Fruit fly (Drosophila melanogaster) whole organism, embryonic: ENCODE results near the gene CG31804.
A peak's percentile ranks its signal among the peaks of the same experiment; 100 is the strongest.

Source experiments
- ATbp ChIP-seq: fragments of 200-800 bp; sonication (Bioruptor generic); optimal IDR thresholded peaks from 2 replicates; lab custom pipeline; 2017; ENCODE audit warnings: missing biosample characterization, mild to moderate bottlenecking, missing genetic modification characterization, missing genetic modification reagents
- Atf-2 ChIP-seq: fragments of 200-800 bp; sonication (Bioruptor generic); optimal IDR thresholded peaks from 2 replicates; lab custom pipeline; 2016; ENCODE audit warnings: missing biosample characterization, missing genetic modification characterization
- CG10431 ChIP-seq: fragments of 200-800 bp; sonication (Bioruptor generic); optimal IDR thresholded peaks from 3 replicates; lab custom pipeline; 2018; ENCODE audit warnings: missing biosample characterization, mild to moderate bottlenecking, missing genetic modification characterization
- CG10565 ChIP-seq: fragments of 200-800 bp; sonication (Bioruptor generic); optimal IDR thresholded peaks from 3 replicates; lab custom pipeline; 2016; ENCODE audit warnings: missing biosample characterization, mild to moderate bottlenecking, missing genetic modification characterization
- CG12155 ChIP-seq: fragments of 200-800 bp; sonication (Bioruptor generic); optimal IDR thresholded peaks from 3 replicates; lab custom pipeline; 2016; ENCODE audit warnings: missing biosample characterization, missing genetic modification characterization
- CG12219 ChIP-seq: fragments of 200-800 bp; sonication (Bioruptor generic); optimal IDR thresholded peaks from 3 replicates; lab custom pipeline; 2018; ENCODE audit warnings: missing biosample characterization, mild to moderate bottlenecking, missing genetic modification characterization
- CG13624 ChIP-seq: fragments of 200-800 bp; sonication (Bioruptor generic); optimal IDR thresholded peaks from 2 replicates; lab custom pipeline; 2016; ENCODE audit warnings: missing biosample characterization, missing genetic modification characterization
- CG14441 ChIP-seq: fragments of 200-800 bp; sonication (Bioruptor generic); IDR thresholded peaks from 2 replicates; pipeline ENCODE4 v1.3.6; 2022; ENCODE audit warnings: missing biosample characterization, missing genetic modification characterization
- CG14860 ChIP-seq: fragments of 200-800 bp; sonication (Bioruptor generic); IDR thresholded peaks from 3 replicates; pipeline ENCODE4 v1.3.6; 2022; ENCODE audit warnings: missing biosample characterization, missing genetic modification characterization; ENCODE audit not compliant: partially characterized antibody
- CG16779 ChIP-seq: fragments of 200-800 bp; sonication (Bioruptor generic); IDR thresholded peaks from 2 replicates; pipeline ENCODE4 v1.3.6; 2022; ENCODE audit warnings: missing biosample characterization, missing genetic modification characterization
- CG17385 ChIP-seq: fragments of 200-800 bp; sonication (Bioruptor generic); optimal IDR thresholded peaks from 3 replicates; lab custom pipeline; 2018; ENCODE audit warnings: missing biosample characterization, mild to moderate bottlenecking, missing genetic modification characterization
- CG30020 ChIP-seq: fragments of 200-800 bp; optimal IDR thresholded peaks from 2 replicates; lab custom pipeline; 2019; ENCODE audit warnings: missing biosample characterization, mild to moderate bottlenecking, missing genetic modification characterization, moderate library complexity
- CG31441 ChIP-seq: fragments of 200-800 bp; sonication (Bioruptor generic); IDR thresholded peaks from 2 replicates; pipeline ENCODE4 v1.3.6; 2022; ENCODE audit warnings: missing biosample characterization, missing genetic modification characterization
- CG4617 ChIP-seq: fragments of 200-800 bp; sonication (Bioruptor generic); optimal IDR thresholded peaks from 3 replicates; lab custom pipeline; 2016; ENCODE audit warnings: missing biosample characterization, missing genetic modification characterization, borderline replicate concordance
- CG6175 ChIP-seq: fragments of 200-800 bp; sonication (Bioruptor generic); IDR thresholded peaks from 3 replicates; pipeline ENCODE4 v1.3.6; 2022; ENCODE audit warnings: missing biosample characterization, missing genetic modification characterization
- CG6254 ChIP-seq: fragments of 200-800 bp; sonication (Bioruptor generic); optimal IDR thresholded peaks from 3 replicates; lab custom pipeline; 2017; ENCODE audit warnings: mild to moderate bottlenecking, missing biosample characterization, missing genetic modification reagents, missing genetic modification characterization
- CG7839 ChIP-seq: fragments of 200-800 bp; sonication (Bioruptor generic); optimal IDR thresholded peaks from 3 replicates; lab custom pipeline; 2018; ENCODE audit warnings: missing biosample characterization, mild to moderate bottlenecking, missing genetic modification characterization, moderate library complexity
- CG7963 ChIP-seq: fragments of 200-800 bp; sonication (Bioruptor generic); IDR thresholded peaks from 3 replicates; pipeline ENCODE4 v1.3.6; 2022; ENCODE audit warnings: missing biosample characterization, missing genetic modification characterization; ENCODE audit not compliant: partially characterized antibody
- CG8089 ChIP-seq: fragments of 200-800 bp; sonication (Bioruptor generic); optimal IDR thresholded peaks from 3 replicates; lab custom pipeline; 2016; ENCODE audit warnings: missing biosample characterization, missing genetic modification characterization
- CG8290 ChIP-seq, 3 experiments: fragments of 200-800 bp; sonication (Bioruptor generic); optimal IDR thresholded peaks; 2 replicates each; lab custom pipeline; 2016 to 2019; ENCODE audit warnings: missing biosample characterization in 3 of 3, missing genetic modification characterization in 3 of 3, mild to moderate bottlenecking in 2 of 3, moderate library complexity in 1 of 3
- CTCF ChIP-seq: fragments of 200-800 bp; sonication (Bioruptor generic); optimal IDR thresholded peaks from 2 replicates; lab custom pipeline; 2017; ENCODE audit warnings: missing biosample characterization, mild to moderate bottlenecking, missing genetic modification characterization, moderate library complexity
- Doc3 ChIP-seq: fragments of 200-800 bp; sonication (Bioruptor generic); IDR thresholded peaks from 3 replicates; pipeline ENCODE4 v1.3.6; 2022; ENCODE audit warnings: missing biosample characterization, missing genetic modification characterization; ENCODE audit not compliant: partially characterized antibody
- E2f2 ChIP-seq: fragments of 200-800 bp; sonication (Bioruptor generic); IDR thresholded peaks from 2 replicates; pipeline ENCODE4 v1.3.6; 2022; ENCODE audit warnings: missing biosample characterization, missing genetic modification characterization
- Gug ChIP-seq: fragments of 200-800 bp; sonication (Bioruptor generic); IDR thresholded peaks from 4 replicates; pipeline ENCODE4 v1.3.6; 2022; ENCODE audit warnings: missing biosample characterization, missing genetic modification characterization
- HmgZ ChIP-seq: fragments of 200-800 bp; sonication (Bioruptor generic); optimal IDR thresholded peaks from 2 replicates; lab custom pipeline; 2018; ENCODE audit warnings: missing biosample characterization, mild to moderate bottlenecking, missing genetic modification characterization
- Jarid2 ChIP-seq: fragments of 200-800 bp; sonication (Bioruptor generic); optimal IDR thresholded peaks from 3 replicates; lab custom pipeline; 2017; ENCODE audit warnings: mild to moderate bottlenecking, missing biosample characterization, missing genetic modification reagents, missing genetic modification characterization
- Med ChIP-seq: fragments of 200-800 bp; sonication (Bioruptor generic); peaks from one replicate; lab custom pipeline; 2016; ENCODE audit warnings: missing biosample characterization, missing genetic modification characterization, mild to moderate bottlenecking, inconsistent platforms, moderate library complexity
- Mes4 ChIP-seq: fragments of 200-800 bp; sonication (Bioruptor generic); optimal IDR thresholded peaks from 2 replicates; lab custom pipeline; 2016; ENCODE audit warnings: missing biosample characterization, missing genetic modification characterization
- NC2α ChIP-seq: fragments of 200-800 bp; sonication (Bioruptor generic); optimal IDR thresholded peaks from 2 replicates; lab custom pipeline; 2016; ENCODE audit warnings: missing biosample characterization, missing genetic modification characterization
- Opbp ChIP-seq: fragments of 200-800 bp; sonication (Bioruptor generic); IDR thresholded peaks from 3 replicates; pipeline ENCODE4 v1.3.6; 2022; ENCODE audit warnings: missing biosample characterization, missing genetic modification characterization; ENCODE audit not compliant: partially characterized antibody
- aop ChIP-seq: fragments of 200-800 bp; sonication (Bioruptor generic); IDR thresholded peaks from 2 replicates; pipeline ENCODE4 v1.3.6; 2022; ENCODE audit warnings: missing biosample characterization, missing genetic modification characterization
- ase ChIP-seq: fragments of 200-800 bp; sonication (Bioruptor generic); IDR thresholded peaks from 3 replicates; pipeline ENCODE4 v1.3.6; 2022; ENCODE audit warnings: missing biosample characterization, missing genetic modification characterization
- br ChIP-seq: fragments of >200 bp; optimal IDR thresholded peaks from 2 replicates; lab custom pipeline; 2017
- caup ChIP-seq: fragments of 200-800 bp; sonication (Bioruptor generic); optimal IDR thresholded peaks from 3 replicates; lab custom pipeline; 2017; ENCODE audit warnings: missing biosample characterization, mild to moderate bottlenecking, missing genetic modification characterization, moderate library complexity; ENCODE audit not compliant: severe bottlenecking
- crol ChIP-seq: fragments of 200-800 bp; sonication (Bioruptor generic); IDR thresholded peaks from 2 replicates; pipeline ENCODE4 v1.3.6; 2022; ENCODE audit warnings: missing biosample characterization, missing genetic modification characterization
- en ChIP-seq: fragments of 200-800 bp; sonication (Bioruptor generic); optimal IDR thresholded peaks from 2 replicates; lab custom pipeline; 2016; ENCODE audit warnings: missing biosample characterization, missing genetic modification characterization
- fd96Cb ChIP-seq: fragments of 200-800 bp; sonication (Bioruptor generic); optimal IDR thresholded peaks from 2 replicates; lab custom pipeline; 2018; ENCODE audit warnings: missing biosample characterization, mild to moderate bottlenecking, missing genetic modification characterization, moderate library complexity
- grn ChIP-seq: fragments of 200-800 bp; sonication (Bioruptor generic); optimal IDR thresholded peaks from 3 replicates; lab custom pipeline; 2017; ENCODE audit warnings: missing biosample characterization, missing genetic modification characterization
- gsb ChIP-seq: fragments of 200-800 bp; sonication (Bioruptor generic); IDR thresholded peaks from 2 replicates; pipeline ENCODE4 v1.3.6; 2022; ENCODE audit warnings: missing biosample characterization, missing genetic modification characterization
- hb ChIP-seq: fragments of 200-800 bp; sonication (Bioruptor generic); IDR thresholded peaks from 3 replicates; pipeline ENCODE4 v1.3.6; 2022; ENCODE audit warnings: missing biosample characterization, missing genetic modification characterization; ENCODE audit not compliant: partially characterized antibody
- ind ChIP-seq: fragments of 200-800 bp; sonication (Bioruptor generic); optimal IDR thresholded peaks from 3 replicates; lab custom pipeline; 2016; ENCODE audit warnings: missing biosample characterization, missing genetic modification characterization
- kay ChIP-seq: fragments of 200-800 bp; sonication (Bioruptor generic); optimal IDR thresholded peaks from 2 replicates; lab custom pipeline; 2016; ENCODE audit warnings: missing biosample characterization, missing genetic modification characterization
- luna ChIP-seq: fragments of 200-800 bp; sonication (Bioruptor generic); optimal IDR thresholded peaks from 2 replicates; lab custom pipeline; 2016; ENCODE audit warnings: missing biosample characterization, missing genetic modification characterization
- pfk ChIP-seq: fragments of 200-800 bp; sonication (Bioruptor generic); optimal IDR thresholded peaks from 2 replicates; lab custom pipeline; 2018; ENCODE audit warnings: missing biosample characterization, mild to moderate bottlenecking, missing genetic modification characterization, moderate library complexity
- pros ChIP-seq: fragments of 200-800 bp; sonication (Bioruptor generic); optimal IDR thresholded peaks from 3 replicates; lab custom pipeline; 2019; ENCODE audit warnings: missing biosample characterization, mild to moderate bottlenecking, missing genetic modification characterization, moderate library complexity
- stc ChIP-seq: fragments of 200-800 bp; sonication (Bioruptor generic); IDR thresholded peaks from 2 replicates; pipeline ENCODE4 v1.3.6; 2022; ENCODE audit warnings: missing biosample characterization, missing genetic modification characterization
- stwl ChIP-seq: fragments of 200-800 bp; sonication (Bioruptor generic); optimal IDR thresholded peaks from 3 replicates; lab custom pipeline; 2018; ENCODE audit warnings: missing biosample characterization, mild to moderate bottlenecking, missing genetic modification characterization, moderate library complexity
- tx ChIP-seq: fragments of 200-800 bp; sonication (Bioruptor generic); optimal IDR thresholded peaks from 2 replicates; lab custom pipeline; 2016; ENCODE audit warnings: missing biosample characterization, missing genetic modification characterization
- vvl ChIP-seq: fragments of 200-800 bp; sonication (Bioruptor generic); IDR thresholded peaks from 2 replicates; pipeline ENCODE4 v1.3.6; 2022; ENCODE audit warnings: missing biosample characterization, missing genetic modification characterization
- yki ChIP-seq: fragments of >200 bp; optimal IDR thresholded peaks from 3 replicates; lab custom pipeline; 2018

Gene CG31804

DNA sequence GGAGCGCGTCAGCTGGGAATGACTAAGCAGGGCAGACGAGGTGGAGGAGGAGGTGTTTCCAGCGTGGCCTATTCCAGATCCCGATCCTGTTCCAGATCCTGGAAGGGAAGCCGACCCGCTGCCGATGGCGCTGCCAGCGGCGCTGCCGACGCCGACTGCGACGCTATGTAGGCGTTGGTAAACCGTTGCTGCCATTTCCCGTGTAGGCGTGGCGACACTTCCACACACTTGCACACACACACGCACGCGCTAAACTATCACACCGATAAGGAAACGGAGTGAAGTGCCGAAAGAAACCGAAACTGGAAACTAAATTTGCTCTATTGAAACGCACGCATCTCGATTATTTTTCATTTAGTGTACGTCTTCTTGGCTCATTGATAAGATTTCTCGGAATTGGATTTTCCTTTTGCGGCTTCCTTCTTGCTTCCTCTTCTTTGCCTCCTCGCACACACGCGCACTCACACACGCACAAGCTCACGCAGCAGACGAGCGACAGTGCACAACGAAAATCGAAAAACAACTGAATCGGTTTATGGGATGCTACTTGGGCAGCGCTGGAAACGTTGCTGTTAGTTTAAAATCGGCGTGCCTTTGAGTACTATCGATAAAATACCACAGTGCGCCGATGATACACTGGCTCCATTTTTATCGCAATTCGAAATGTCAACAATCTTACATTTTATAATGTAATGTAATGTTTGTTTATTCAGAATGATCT, 20.5 kb downstream of the CG31804 start, which contains the start of gene Lrch (continued):
- peak; percentile 5 for TF ChIP-seq pfk (GFP tag; lab: Kevin White, UChicago)
- TF ChIP-seq Atf-2 = no peak
- TF ChIP-seq HmgZ (tag; lab: Kevin White, UChicago) = peak; percentile 34
- TF ChIP-seq grn (GFP tag; lab: Kevin White, UChicago) = peak; percentile 57
- peak; percentile 71; the same call in 1 of the 2 replicates for TF ChIP-seq aop (GFP tag; lab: Robert Waterston, UW)
- TF ChIP-seq CG10565 (GFP tag; lab: Kevin White, UChicago) = no peak
- no peak for TF ChIP-seq ATbp (GFP tag; lab: Kevin White, UChicago)
- no peak for TF ChIP-seq ind (GFP tag; lab: Kevin White, UChicago)
- no peak for TF ChIP-seq CG12155 (GFP tag; lab: Kevin White, UChicago)
- TF ChIP-seq CG30020 (tag; lab: Kevin White, UChicago) = no peak
- TF ChIP-seq CG14860 (GFP tag; lab: Robert Waterston, UW) = peak; percentile 72
- 0 out of 2 replicates have a peak, but pooled peaks have one; percentile 17 for TF ChIP-seq CG14441 (GFP tag; lab: Robert Waterston, UW)
- TF ChIP-seq CG6254 (GFP tag; lab: Kevin White, UChicago) = no peak
- TF ChIP-seq luna (GFP tag; lab: Kevin White, UChicago) = no peak
- peak; percentile 93 for TF ChIP-seq CG17385 (GFP tag; lab: Kevin White, UChicago)
- peak; percentile 63; the same call in 1 of the 2 replicates for TF ChIP-seq vvl (GFP tag; lab: Robert Waterston, UW)
- no peak for TF ChIP-seq en (GFP tag; lab: Kevin White, UChicago)
- TF ChIP-seq Gug (GFP tag; lab: Robert Waterston, UW) = peak; percentile 30; the same call in 1 of the 4 replicates
- TF ChIP-seq CG10431 (GFP tag; lab: Kevin White, UChicago) = peak; percentile 13
- TF ChIP-seq Med (GFP tag; lab: Kevin White, UChicago) = peak; percentile 86
- peak; percentile 91 for TF ChIP-seq Opbp
- no peak for TF ChIP-seq stc
- peak; percentile 45 for TF ChIP-seq CG4617
- no peak for TF ChIP-seq CG8290 (GFP tag; optimal IDR thresholded peaks at IDR 0.05; lab: Kevin White, UChicago)
- peak in 1 of 2 experiments; percentile 75 for TF ChIP-seq CG8290 (tag; optimal IDR thresholded peaks at IDR 0.05; lab: Kevin White, UChicago)
- no peak for TF ChIP-seq kay (GFP tag; lab: Kevin White, UChicago)
- peak; percentile 94 for TF ChIP-seq E2f2 (GFP tag; lab: Robert Waterston, UW)
- TF ChIP-seq gsb (GFP tag; lab: Robert Waterston, UW) = no peak
- peak; percentile 21 for TF ChIP-seq Mes4
- peak; percentile 43; the same call in 1 of the 2 replicates for TF ChIP-seq CG16779
- peak; percentile 48; the same call in 1 of the 2 replicates for TF ChIP-seq crol (GFP tag; lab: Robert Waterston, UW)
- peak; percentile 56 for TF ChIP-seq stwl (tag; lab: Kevin White, UChicago)
- no peak for TF ChIP-seq CTCF (GFP tag; lab: Kevin White, UChicago)
- peak; percentile 99 for TF ChIP-seq Jarid2
- TF ChIP-seq CG7839 (tag; lab: Kevin White, UChicago) = peak; percentile 40
- TF ChIP-seq NC2α (GFP tag; lab: Kevin White, UChicago) = no peak
- no peak for TF ChIP-seq br (lab: Kevin White, UChicago)
- TF ChIP-seq CG7963 (GFP tag; lab: Robert Waterston, UW) = peak; percentile 87
- peak; percentile 31 for TF ChIP-seq caup (GFP tag; lab: Kevin White, UChicago)
- peak; percentile 18 for TF ChIP-seq CG8089 (GFP tag; lab: Kevin White, UChicago)
- TF ChIP-seq Doc3 (GFP tag; lab: Robert Waterston, UW) = peak; percentile 57; the same call in 2 of the 3 replicates
- TF ChIP-seq hb (GFP tag; lab: Robert Waterston, UW) = peak; percentile 62
- no peak for TF ChIP-seq yki
- no peak for TF ChIP-seq CG6175 (GFP tag; lab: Robert Waterston, UW)
- TF ChIP-seq pros = peak; percentile 83
- no peak for TF ChIP-seq fd96Cb (tag; lab: Kevin White, UChicago)
- TF ChIP-seq tx (GFP tag; lab: Kevin White, UChicago) = no peak
- TF ChIP-seq CG13624 (GFP tag; lab: Kevin White, UChicago) = no peak
- TF ChIP-seq ase (GFP tag; lab: Robert Waterston, UW) = no peak
- TF ChIP-seq CG12219 (GFP tag; lab: Kevin White, UChicago) = no peak
- peak; percentile 24; the same call in 1 of the 2 replicates for TF ChIP-seq CG31441 (GFP tag; lab: Robert Waterston, UW)
